Fruit fly (Drosophila melanogaster) whole organism, adult: Measurements from ENCODE around the gene Hsp26.

Experiments used
- CG11617 ChIP-seq: fragments of 200-800 bp; sonication (Bioruptor generic); optimal IDR thresholded peaks from 2 replicates; lab custom pipeline; 2017; ENCODE audit warnings: mild to moderate bottlenecking, missing biosample characterization, missing genetic modification reagents, missing genetic modification characterization
- CG14711 ChIP-seq: fragments of 200-800 bp; sonication (Bioruptor generic); optimal IDR thresholded peaks from 2 replicates; lab custom pipeline; 2018; ENCODE audit warnings: missing biosample characterization, mild to moderate bottlenecking, missing genetic modification characterization, moderate library complexity
- CG1620 ChIP-seq: fragments of 200-800 bp; sonication (Bioruptor generic); optimal IDR thresholded peaks from 2 replicates; lab custom pipeline; 2016; ENCODE audit warnings: missing biosample characterization, missing genetic modification characterization
- CG7045 ChIP-seq: fragments of 200-800 bp; sonication (Bioruptor generic); optimal IDR thresholded peaks from 2 replicates; lab custom pipeline; 2017; ENCODE audit warnings: missing biosample characterization, mild to moderate bottlenecking, missing genetic modification characterization
- CG7101 ChIP-seq: fragments of 200-800 bp; sonication (Bioruptor generic); optimal IDR thresholded peaks from 2 replicates; lab custom pipeline; 2018; ENCODE audit warnings: missing biosample characterization, mild to moderate bottlenecking, missing genetic modification characterization, moderate library complexity
- Mnt ChIP-seq: fragments of 200-800 bp; sonication (Bioruptor generic); optimal IDR thresholded peaks from 2 replicates; lab custom pipeline; 2016; ENCODE audit warnings: missing biosample characterization, mild to moderate bottlenecking, missing genetic modification characterization
- bab1 ChIP-seq: fragments of 200-800 bp; sonication (Bioruptor generic); optimal IDR thresholded peaks from 3 replicates; lab custom pipeline; 2019; ENCODE audit warnings: missing biosample characterization, mild to moderate bottlenecking, missing genetic modification characterization, moderate library complexity
- cic ChIP-seq: fragments of 200-800 bp; sonication (Bioruptor generic); optimal IDR thresholded peaks from 2 replicates; lab custom pipeline; 2017; ENCODE audit warnings: missing biosample characterization, mild to moderate bottlenecking, missing genetic modification characterization, moderate library complexity
- kay ChIP-seq: fragments of 200-800 bp; sonication (Bioruptor generic); peaks from one replicate; lab custom pipeline; 2016; ENCODE audit warnings: missing biosample characterization, missing genetic modification characterization, borderline replicate concordance
- ovo ChIP-seq: fragments of 200-800 bp; sonication (Bioruptor generic); optimal IDR thresholded peaks from 2 replicates; lab custom pipeline; 2016; ENCODE audit warnings: missing biosample characterization, missing genetic modification characterization
- pad ChIP-seq: fragments of 200-800 bp; sonication (Bioruptor generic); optimal IDR thresholded peaks from 3 replicates; lab custom pipeline; 2017; ENCODE audit warnings: missing biosample characterization, missing genetic modification characterization, mild to moderate bottlenecking, moderate library complexity, missing genetic modification reagents
- tj ChIP-seq: fragments of 200-800 bp; sonication (Bioruptor generic); optimal IDR thresholded peaks from 3 replicates; lab custom pipeline; 2017; ENCODE audit warnings: missing biosample characterization, mild to moderate bottlenecking, missing genetic modification characterization, moderate library complexity
- toe ChIP-seq: fragments of 200-800 bp; sonication (Bioruptor generic); optimal IDR thresholded peaks from 2 replicates; lab custom pipeline; 2016; ENCODE audit warnings: missing biosample characterization, missing genetic modification characterization

DNA sequence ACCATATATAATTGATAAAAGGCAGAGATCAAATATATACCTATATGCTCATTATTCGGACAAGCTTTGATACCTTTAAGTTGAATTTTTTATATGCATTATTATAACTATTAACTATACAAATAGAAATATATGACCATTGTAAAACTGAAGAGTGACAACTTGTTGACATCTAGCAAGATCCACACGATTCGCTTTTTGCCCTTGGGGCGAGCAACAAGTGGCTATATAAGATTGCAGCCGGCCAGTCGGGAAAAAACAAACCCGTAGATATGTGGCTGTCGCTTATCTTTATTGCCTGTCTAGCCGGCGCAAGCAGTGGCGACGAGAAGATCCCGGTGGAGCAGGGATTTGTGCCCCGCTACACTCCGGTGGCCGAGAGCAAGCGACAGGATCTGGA is 15.3 kb downstream of the Hsp26 start, which contains the start of gene CG34456:
- TF ChIP-seq CG1620 (no peak), pad (GFP tag; lab: Kevin White, UChicago) (no peak), Mnt (no peak), CG7101 (tag; lab: Kevin White, UChicago) (peak; percentile 42), tj (GFP tag; lab: Kevin White, UChicago) (no peak), CG11617 (GFP tag; lab: Kevin White, UChicago) (peak; percentile 30), bab1 (no peak), cic (GFP tag; lab: Kevin White, UChicago) (peak; percentile 88), ovo (GFP tag; lab: Kevin White, UChicago) (no peak), toe (GFP tag; lab: Kevin White, UChicago) (no peak), CG7045 (peak; percentile 55), kay (GFP tag; lab: Kevin White, UChicago) (peak; percentile 94), CG14711 (no peak)
